Worm (Caenorhabditis elegans): ENCODE results near the gene F57A10.2.

DNA sequence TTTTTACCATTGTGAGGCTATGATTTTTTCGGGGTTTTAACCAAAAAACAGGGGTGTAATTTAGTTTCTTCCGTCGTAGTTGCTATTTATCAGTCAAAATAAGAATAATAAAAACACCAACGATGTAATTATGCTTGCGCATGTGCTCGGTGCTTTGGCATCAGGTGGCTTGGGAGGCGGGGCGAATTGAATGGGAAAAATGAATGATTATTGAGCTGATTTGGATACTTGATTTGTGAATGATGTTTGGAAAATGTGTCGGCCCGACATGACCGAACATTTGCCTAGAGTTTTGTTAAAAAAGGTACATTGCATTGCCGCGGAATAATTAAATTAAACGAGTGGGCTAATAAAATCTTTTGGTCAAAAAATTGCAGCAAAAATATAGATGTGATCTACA is 34.2 kb upstream of the F57A10.2 start, which contains the start of gene str-38:
- TF ChIP-seq klf-2 (GFP tag; conservative IDR thresholded peaks at IDR 0.05) (no peak), ztf-23 (GFP tag; IDR thresholded peaks at IDR 0.05) (no peak), flt-1 (GFP tag; IDR thresholded peaks at IDR 0.05) (no peak), ztf-29 (GFP tag; IDR thresholded peaks at IDR 0.05) (no peak), tab-1 (GFP tag; IDR thresholded peaks at IDR 0.05) (no peak), med-1 (GFP tag; optimal IDR thresholded peaks at IDR 0.05; ENCODE audit: insufficient read depth) (no peak), ref-1 (GFP tag; conservative IDR thresholded peaks at IDR 0.05) (no peak)

Data from whole organism, midembryonic.